Fruit fly (Drosophila melanogaster) whole organism, embryonic: ENCODE data around the gene CG17816.

Experiments
- BtbVII ChIP-seq: fragments of 200-800 bp; sonication (Bioruptor generic); optimal IDR thresholded peaks from 3 replicates; lab custom pipeline; 2017; ENCODE audit warnings: missing biosample characterization, mild to moderate bottlenecking, missing genetic modification characterization
- CG10267 ChIP-seq: fragments of 200-800 bp; sonication (Bioruptor generic); optimal IDR thresholded peaks from 2 replicates; lab custom pipeline; 2018; ENCODE audit warnings: missing biosample characterization, mild to moderate bottlenecking, missing genetic modification characterization, moderate library complexity
- CG12071 ChIP-seq: fragments of 200-800 bp; sonication (Bioruptor generic); optimal IDR thresholded peaks from 3 replicates; lab custom pipeline; 2018; ENCODE audit warnings: missing biosample characterization, mild to moderate bottlenecking, missing genetic modification characterization
- CG12299 ChIP-seq: fragments of 200-800 bp; sonication (Bioruptor generic); optimal IDR thresholded peaks from 2 replicates; lab custom pipeline; 2018; ENCODE audit warnings: missing biosample characterization, mild to moderate bottlenecking, missing genetic modification characterization
- CG12659 ChIP-seq: fragments of 200-800 bp; sonication (Bioruptor generic); optimal IDR thresholded peaks from 3 replicates; lab custom pipeline; 2017; ENCODE audit warnings: mild to moderate bottlenecking, missing biosample characterization, missing genetic modification reagents, missing genetic modification characterization
- CG13123 ChIP-seq: fragments of 200-800 bp; sonication (Bioruptor generic); optimal IDR thresholded peaks from 2 replicates; lab custom pipeline; 2016; ENCODE audit warnings: missing biosample characterization, missing genetic modification characterization
- CG14014 ChIP-seq: fragments of 200-800 bp; sonication (Bioruptor generic); IDR thresholded peaks from 2 replicates; pipeline ENCODE4 v1.3.6; 2022; ENCODE audit warnings: missing biosample characterization, missing genetic modification characterization
- CG15269 ChIP-seq: fragments of 200-800 bp; sonication (Bioruptor generic); optimal IDR thresholded peaks from 2 replicates; lab custom pipeline; 2018; ENCODE audit warnings: missing biosample characterization, mild to moderate bottlenecking, missing genetic modification characterization, moderate library complexity
- CG17328 ChIP-seq: fragments of 200-800 bp; sonication (Bioruptor generic); IDR thresholded peaks from 2 replicates; pipeline ENCODE4 v1.3.6; 2022; ENCODE audit warnings: missing biosample characterization, missing genetic modification characterization
- CG2889 ChIP-seq: fragments of 200-800 bp; sonication (Bioruptor generic); IDR thresholded peaks from 3 replicates; pipeline ENCODE4 v1.3.6; 2022; ENCODE audit warnings: missing biosample characterization, missing genetic modification characterization
- CG31365 ChIP-seq: fragments of 200-800 bp; sonication (Bioruptor generic); optimal IDR thresholded peaks from 2 replicates; lab custom pipeline; 2018; ENCODE audit warnings: missing biosample characterization, mild to moderate bottlenecking, missing genetic modification characterization
- CG3847 ChIP-seq: fragments of 200-800 bp; sonication (Bioruptor generic); IDR thresholded peaks from 2 replicates; pipeline ENCODE4 v1.3.6; 2022; ENCODE audit warnings: missing biosample characterization, missing genetic modification characterization
- CG6272 ChIP-seq: fragments of 200-800 bp; sonication (Bioruptor generic); IDR thresholded peaks from 2 replicates; pipeline ENCODE4 v1.3.6; 2022; ENCODE audit warnings: missing biosample characterization, missing genetic modification characterization
- CG7745 ChIP-seq: fragments of 200-800 bp; sonication (Bioruptor generic); optimal IDR thresholded peaks from 2 replicates; lab custom pipeline; 2018; ENCODE audit warnings: missing biosample characterization, mild to moderate bottlenecking, missing genetic modification characterization, moderate library complexity
- CG8089 ChIP-seq: fragments of 200-800 bp; sonication (Bioruptor generic); optimal IDR thresholded peaks from 3 replicates; lab custom pipeline; 2016; ENCODE audit warnings: missing biosample characterization, missing genetic modification characterization
- CG8290 ChIP-seq, 3 experiments: fragments of 200-800 bp; sonication (Bioruptor generic); optimal IDR thresholded peaks; 2 replicates each; lab custom pipeline; 2016 to 2019; ENCODE audit warnings: missing biosample characterization in 3 of 3, missing genetic modification characterization in 3 of 3, mild to moderate bottlenecking in 2 of 3, moderate library complexity in 1 of 3
- Camta ChIP-seq: fragments of 200-800 bp; sonication (Bioruptor generic); optimal IDR thresholded peaks from 2 replicates; lab custom pipeline; 2016; ENCODE audit warnings: missing biosample characterization, missing genetic modification characterization
- Dbx ChIP-seq: fragments of 200-800 bp; sonication (Bioruptor generic); IDR thresholded peaks from 3 replicates; pipeline ENCODE4 v1.3.6; 2022; ENCODE audit warnings: missing biosample characterization, missing genetic modification characterization
- Dp ChIP-seq: fragments of 200-800 bp; sonication (Bioruptor generic); optimal IDR thresholded peaks from 2 replicates; lab custom pipeline; 2018; ENCODE audit warnings: missing biosample characterization, mild to moderate bottlenecking, missing genetic modification characterization, moderate library complexity
- E2f2 ChIP-seq: fragments of 200-800 bp; sonication (Bioruptor generic); IDR thresholded peaks from 2 replicates; pipeline ENCODE4 v1.3.6; 2022; ENCODE audit warnings: missing biosample characterization, missing genetic modification characterization
- Fer1 ChIP-seq: fragments of 200-800 bp; sonication (Bioruptor generic); optimal IDR thresholded peaks from 2 replicates; lab custom pipeline; 2017; ENCODE audit warnings: missing biosample characterization, mild to moderate bottlenecking, missing genetic modification characterization
- Gsc ChIP-seq: fragments of 200-800 bp; sonication (Bioruptor generic); IDR thresholded peaks from 2 replicates; pipeline ENCODE4 v1.3.6; 2022; ENCODE audit warnings: missing biosample characterization, missing genetic modification characterization
- HLH3B ChIP-seq: fragments of 200-800 bp; sonication (Bioruptor generic); IDR thresholded peaks from 2 replicates; pipeline ENCODE4 v1.3.6; 2022; ENCODE audit warnings: missing biosample characterization, missing genetic modification characterization
- MBD-R2 ChIP-seq: fragments of 200-800 bp; sonication (Bioruptor generic); IDR thresholded peaks from 2 replicates; pipeline ENCODE4 v1.3.6; 2022; ENCODE audit warnings: missing biosample characterization, missing genetic modification characterization
- MESR4 ChIP-seq: fragments of 200-800 bp; sonication (Bioruptor generic); optimal IDR thresholded peaks from 2 replicates; lab custom pipeline; 2018; ENCODE audit warnings: missing biosample characterization, mild to moderate bottlenecking, missing genetic modification characterization, moderate library complexity
- Max ChIP-seq: fragments of 200-800 bp; sonication (Bioruptor generic); optimal IDR thresholded peaks from 2 replicates; lab custom pipeline; 2016; ENCODE audit warnings: missing biosample characterization, mild to moderate bottlenecking, missing genetic modification characterization
- NFAT ChIP-seq: fragments of 200-800 bp; sonication (Bioruptor generic); IDR thresholded peaks from 2 replicates; pipeline ENCODE4 v1.3.6; 2022; ENCODE audit warnings: missing biosample characterization, missing genetic modification characterization
- ap ChIP-seq: fragments of 200-800 bp; sonication (Bioruptor generic); IDR thresholded peaks from 2 replicates; pipeline ENCODE4 v1.3.6; 2022; ENCODE audit warnings: missing biosample characterization, missing genetic modification characterization
- ara ChIP-seq: fragments of 200-800 bp; sonication (Bioruptor generic); IDR thresholded peaks from 2 replicates; pipeline ENCODE4 v1.3.6; 2022; ENCODE audit warnings: missing biosample characterization, missing genetic modification characterization
- bsh ChIP-seq, 2 experiments: fragments of 200-800 bp; sonication (Bioruptor generic); optimal IDR thresholded peaks; 2 replicates each; lab custom pipeline; 2017 to 2018; ENCODE audit warnings: mild to moderate bottlenecking in 2 of 2, missing biosample characterization in 2 of 2, missing genetic modification characterization in 2 of 2, moderate library complexity in 1 of 2
- chif ChIP-seq, 2 experiments: fragments of 200-800 bp; sonication (Bioruptor generic); optimal IDR thresholded peaks; 3 replicates each; lab custom pipeline; 2016; ENCODE audit warnings: missing biosample characterization in 2 of 2, missing genetic modification characterization in 2 of 2
- croc ChIP-seq: fragments of 200-800 bp; sonication (Bioruptor generic); conservative IDR thresholded peaks from 3 replicates; pipeline ENCODE4 v1.3.6; 2022; ENCODE audit warnings: missing biosample characterization, missing genetic modification characterization
- ems ChIP-seq: fragments of 200-800 bp; sonication (Bioruptor generic); optimal IDR thresholded peaks from 3 replicates; lab custom pipeline; 2016; ENCODE audit warnings: missing biosample characterization, missing genetic modification characterization
- en ChIP-seq: fragments of 200-800 bp; sonication (Bioruptor generic); optimal IDR thresholded peaks from 2 replicates; lab custom pipeline; 2016; ENCODE audit warnings: missing biosample characterization, missing genetic modification characterization
- fd102C ChIP-seq: fragments of 200-800 bp; sonication (Bioruptor generic); optimal IDR thresholded peaks from 2 replicates; lab custom pipeline; 2018; ENCODE audit warnings: missing biosample characterization, mild to moderate bottlenecking, missing genetic modification characterization, moderate library complexity
- gem ChIP-seq: fragments of 200-800 bp; sonication (Bioruptor generic); optimal IDR thresholded peaks from 2 replicates; lab custom pipeline; 2019; ENCODE audit warnings: missing biosample characterization, mild to moderate bottlenecking, missing genetic modification characterization, moderate library complexity
- grau ChIP-seq: fragments of 200-800 bp; optimal IDR thresholded peaks from 3 replicates; lab custom pipeline; 2019; ENCODE audit warnings: missing biosample characterization, mild to moderate bottlenecking, missing genetic modification characterization, moderate library complexity
- h ChIP-seq: fragments of >200 bp; optimal IDR thresholded peaks from 2 replicates; lab custom pipeline; 2017
- hkb ChIP-seq, 2 experiments: fragments of 200-800 bp in 1 of 2; fragments of >200 bp in 1 of 2; sonication (Bioruptor generic) in 1 of 2; IDR thresholded peaks in 1 of 2; optimal IDR thresholded peaks in 1 of 2; 2 replicates each; pipeline versions ENCODE4 v1.3.6 to Lab custom; 2017 to 2022; ENCODE audit warnings: missing biosample characterization in 1 of 2, missing genetic modification characterization in 1 of 2
- insv ChIP-seq, 2 experiments: fragments of 200-800 bp; sonication (Bioruptor generic); optimal IDR thresholded peaks; 3 replicates each; lab custom pipeline; 2016 to 2018; ENCODE audit warnings: missing biosample characterization in 2 of 2, missing genetic modification characterization in 2 of 2
- lab ChIP-seq: fragments of 200-800 bp; sonication (Bioruptor generic); optimal IDR thresholded peaks from 3 replicates; lab custom pipeline; 2017; ENCODE audit warnings: missing biosample characterization, missing genetic modification characterization, mild to moderate bottlenecking, moderate library complexity, missing genetic modification reagents
- nom ChIP-seq: fragments of 200-800 bp; sonication (Bioruptor generic); optimal IDR thresholded peaks from 2 replicates; lab custom pipeline; 2017; ENCODE audit warnings: missing biosample characterization, missing genetic modification characterization, mild to moderate bottlenecking, moderate library complexity, missing genetic modification reagents
- pum ChIP-seq: fragments of 200-800 bp; sonication (Bioruptor generic); optimal IDR thresholded peaks from 2 replicates; lab custom pipeline; 2016; ENCODE audit warnings: missing biosample characterization, missing genetic modification characterization
- sens-2 ChIP-seq: fragments of 200-800 bp; sonication (Bioruptor generic); IDR thresholded peaks from 2 replicates; pipeline ENCODE4 v1.3.6; 2022; ENCODE audit warnings: missing biosample characterization, missing genetic modification characterization
- slbo ChIP-seq: fragments of 200-800 bp; sonication (Bioruptor generic); IDR thresholded peaks from 2 replicates; pipeline ENCODE4 v1.3.6; 2022; ENCODE audit warnings: missing biosample characterization, missing genetic modification characterization
- tll ChIP-seq, 2 experiments: fragments of 200-800 bp in 1 of 2; fragments of >200 bp in 1 of 2; sonication (Bioruptor generic) in 1 of 2; optimal IDR thresholded peaks; 2 replicates each; lab custom pipeline; 2017 to 2019; ENCODE audit warnings: missing biosample characterization in 2 of 2, missing genetic modification characterization in 2 of 2, mild to moderate bottlenecking in 1 of 2, moderate library complexity in 1 of 2
- trem ChIP-seq: fragments of 200-800 bp; optimal IDR thresholded peaks from 3 replicates; lab custom pipeline; 2019; ENCODE audit warnings: missing biosample characterization, mild to moderate bottlenecking, missing genetic modification characterization, moderate library complexity
- unc-4 ChIP-seq: fragments of 200-800 bp; sonication (Bioruptor generic); IDR thresholded peaks from 2 replicates; pipeline ENCODE4 v1.3.6; 2022; ENCODE audit warnings: missing biosample characterization, missing genetic modification characterization; ENCODE audit not compliant: partially characterized antibody
- unpg ChIP-seq: fragments of 200-800 bp; sonication (Bioruptor generic); optimal IDR thresholded peaks from 3 replicates; lab custom pipeline; 2018; ENCODE audit warnings: missing biosample characterization, mild to moderate bottlenecking, missing genetic modification characterization, moderate library complexity

CG17816 gene

dm6 chr3R:7895457-7895856 lies 8.9 kb upstream of the CG17816 start:
- TF ChIP-seq HLH3B (GFP tag; lab: Robert Waterston, UW), result peak; percentile 74
- TF ChIP-seq chif (GFP tag; optimal IDR thresholded peaks at IDR 0.05; lab: Kevin White, UChicago), result peak in 1 of 2 experiments; percentile 24
- no peak for TF ChIP-seq CG12299
- TF ChIP-seq hkb (optimal IDR thresholded peaks at IDR 0.05; lab: Kevin White, UChicago), result no peak
- TF ChIP-seq hkb (GFP tag; IDR thresholded peaks at IDR 0.05; lab: Robert Waterston, UW), result peak; percentile 77
- peak; percentile 81 for TF ChIP-seq Dbx
- TF ChIP-seq CG13123 (GFP tag; lab: Kevin White, UChicago), result no peak
- TF ChIP-seq ap (GFP tag; lab: Robert Waterston, UW), result no peak
- TF ChIP-seq trem, result no peak
- TF ChIP-seq grau (tag; lab: Kevin White, UChicago), result peak; percentile 83
- peak; percentile 83 for TF ChIP-seq Fer1 (GFP tag; lab: Kevin White, UChicago)
- TF ChIP-seq Camta, result peak; percentile 52
- TF ChIP-seq unpg (GFP tag; lab: Kevin White, UChicago), result no peak
- TF ChIP-seq h (lab: Kevin White, UChicago), result no peak
- peak in 1 of 2 experiments; percentile 73 for TF ChIP-seq bsh (GFP tag; optimal IDR thresholded peaks at IDR 0.05; lab: Kevin White, UChicago)
- TF ChIP-seq en, result peak; percentile 11
- peak; percentile 71 for TF ChIP-seq nom
- TF ChIP-seq Max, result peak; percentile 62
- TF ChIP-seq CG17328 (GFP tag; lab: Robert Waterston, UW), result 0 out of 2 replicates have a peak, but pooled peaks have one; percentile 22
- peak; percentile 30; the same call in 1 of the 2 replicates for TF ChIP-seq MBD-R2 (GFP tag; lab: Robert Waterston, UW)
- no peak for TF ChIP-seq CG8089 (GFP tag; lab: Kevin White, UChicago)
- peak; percentile 61 for TF ChIP-seq NFAT (GFP tag; lab: Robert Waterston, UW)
- TF ChIP-seq CG6272 (GFP tag; lab: Robert Waterston, UW), result peak; percentile 32; the same call in 1 of the 2 replicates
- TF ChIP-seq slbo, result peak; percentile 83
- TF ChIP-seq CG2889 (GFP tag; lab: Robert Waterston, UW), result 0 out of 3 replicates have a peak, but pooled peaks have one; percentile 23
- peak; percentile 62 for TF ChIP-seq BtbVII
- TF ChIP-seq ems, result peak; percentile 30
- peak; percentile 49 for TF ChIP-seq CG10267 (tag; lab: Kevin White, UChicago)
- peak; percentile 14 for TF ChIP-seq pum (GFP tag; lab: Kevin White, UChicago)
- TF ChIP-seq ara, result peak; percentile 68; the same call in 1 of the 2 replicates
- TF ChIP-seq CG12659 (GFP tag; lab: Kevin White, UChicago), result peak; percentile 75
- TF ChIP-seq gem, result peak; percentile 82
- TF ChIP-seq E2f2 (GFP tag; lab: Robert Waterston, UW), result peak; percentile 52; the same call in 1 of the 2 replicates
- no peak for TF ChIP-seq unc-4 (GFP tag; lab: Robert Waterston, UW)
- TF ChIP-seq CG8290 (GFP tag; optimal IDR thresholded peaks at IDR 0.05; lab: Kevin White, UChicago), result no peak
- TF ChIP-seq CG8290 (tag; optimal IDR thresholded peaks at IDR 0.05; lab: Kevin White, UChicago), result no peak
- TF ChIP-seq CG15269 (tag; lab: Kevin White, UChicago), result peak; percentile 87
- no peak for TF ChIP-seq Dp (GFP tag; lab: Kevin White, UChicago)
- TF ChIP-seq insv (GFP tag; optimal IDR thresholded peaks at IDR 0.05; lab: Kevin White, UChicago), result no peak
- TF ChIP-seq fd102C, result no peak
- TF ChIP-seq MESR4 (GFP tag; lab: Kevin White, UChicago), result no peak
- no peak for TF ChIP-seq CG12071 (GFP tag; lab: Kevin White, UChicago)
- no peak for TF ChIP-seq Gsc
- peak; percentile 90 for TF ChIP-seq lab
- TF ChIP-seq CG14014 (GFP tag; lab: Robert Waterston, UW), result peak; percentile 84
- TF ChIP-seq croc (GFP tag; lab: Robert Waterston, UW), result no peak
- no peak for TF ChIP-seq CG7745 (tag; lab: Kevin White, UChicago)
- TF ChIP-seq CG31365 (tag; lab: Kevin White, UChicago), result peak; percentile 40
- peak; percentile 67 for TF ChIP-seq CG3847
- TF ChIP-seq sens-2 (GFP tag; lab: Robert Waterston, UW), result no peak
- no peak for TF ChIP-seq tll (GFP tag; optimal IDR thresholded peaks at IDR 0.05; lab: Kevin White, UChicago)
